Worm (Caenorhabditis elegans) whole organism, L3 larva: ENCODE measurements around the gene T05G5.5.

Source experiments
- R02D3.7 ChIP-seq: fragments of 150-350 bp; optimal IDR thresholded peaks from 2 replicates; lab custom pipeline; 2014; ENCODE audit warnings: missing biosample characterization, missing genetic modification characterization
- elt-1 ChIP-seq: fragments of 150-350 bp; optimal IDR thresholded peaks from 2 replicates; lab custom pipeline; 2014; ENCODE audit warnings: missing biosample characterization, missing genetic modification characterization
- lin-15B ChIP-seq: fragments of 150-350 bp; optimal IDR thresholded peaks from 2 replicates; lab custom pipeline; 2014; ENCODE audit warnings: missing biosample characterization, missing genetic modification characterization

- TF ChIP-seq R02D3.7 (tag; lab: Kevin White, UChicago) (no peak), elt-1 (tag; lab: Kevin White, UChicago) (no peak), lin-15B (no peak)
Measured at ce11 chrIII:9727439-9727838, 23.8 kb downstream of the T05G5.5 start, which contains the start of gene C07A9.12.
